Worm (Caenorhabditis elegans) whole organism, L3 larva: ENCODE measurements around the gene K06A9.1.
A peak's percentile ranks its signal among the peaks of the same experiment; 100 is the strongest.

Source experiments
- elt-1 ChIP-seq: fragments of 150-350 bp; optimal IDR thresholded peaks from 2 replicates; lab custom pipeline; 2014; ENCODE audit warnings: missing biosample characterization, missing genetic modification characterization
- nhr-11 ChIP-seq: fragments of 150-350 bp; optimal IDR thresholded peaks from 2 replicates; lab custom pipeline; 2014; ENCODE audit warnings: missing biosample characterization, missing genetic modification characterization
- nhr-237 ChIP-seq: fragments of 150-350 bp; optimal IDR thresholded peaks from 2 replicates; lab custom pipeline; 2014; ENCODE audit warnings: missing biosample characterization, missing genetic modification characterization
- nhr-76 ChIP-seq: fragments of 150-350 bp; sonication (generic microtip); optimal IDR thresholded peaks from 5 replicates; lab custom pipeline; 2014; ENCODE audit warnings: missing biosample characterization, missing genetic modification characterization
- pha-4 ChIP-seq: fragments of 150-350 bp; optimal IDR thresholded peaks from 2 replicates; lab custom pipeline; 2014; ENCODE audit warnings: missing biosample characterization, missing genetic modification reagents, missing genetic modification characterization
- snpc-4 ChIP-seq: fragments of 150-350 bp; optimal IDR thresholded peaks from 2 replicates; lab custom pipeline; 2014; ENCODE audit warnings: missing biosample characterization, missing genetic modification characterization
- unc-62 ChIP-seq: fragments of 150-350 bp; sonication (generic microtip); optimal IDR thresholded peaks from 4 replicates; lab custom pipeline; 2014; ENCODE audit warnings: missing biosample characterization, missing genetic modification reagents, missing genetic modification characterization

DNA sequence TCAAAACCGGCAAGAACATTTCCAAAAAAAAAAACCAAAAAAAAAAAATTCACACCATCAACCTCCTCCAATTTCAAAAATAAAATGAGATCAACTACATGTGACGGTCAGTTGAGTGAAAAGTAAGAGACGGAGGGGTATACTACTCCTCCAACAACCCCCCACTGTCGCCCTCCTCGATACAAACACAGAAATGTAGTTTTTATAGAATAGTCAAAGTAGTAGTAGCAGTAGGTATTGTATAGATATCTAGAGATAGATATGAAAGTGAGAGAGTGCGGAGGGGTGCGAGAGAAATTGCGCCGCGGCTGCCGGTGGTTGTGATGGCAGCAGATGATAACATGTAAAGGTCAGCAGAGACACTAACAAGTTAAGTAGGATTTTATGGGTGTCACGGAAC lies 20.0 kb upstream of the K06A9.1 start:
- TF ChIP-seq unc-62 (GFP tag; lab: Kevin White, UChicago), result no peak
- no peak for TF ChIP-seq nhr-237 (tag; lab: Kevin White, UChicago)
- no peak for TF ChIP-seq snpc-4
- no peak for TF ChIP-seq pha-4
- TF ChIP-seq nhr-76 (tag; lab: Kevin White, UChicago), result no peak
- peak; percentile 64 for TF ChIP-seq elt-1
- no peak for TF ChIP-seq nhr-11 (tag; lab: Kevin White, UChicago)
